Worm (Caenorhabditis elegans): ENCODE results near the gene clec-61.
"Not testable (repeated sequence)": the region's sequence is repeated elsewhere in the genome, so short reads cannot be mapped to it uniquely, and the experiment has no call there.

Gene clec-61

ce11 chrII:10493034-10493433 lies 2.7 kb upstream of the clec-61 start, which contains the start of gene ZK666.8:
Gene ZK666.8 (minus strand): TSS chrII:10493134.
- not testable (repeated sequence) for TF ChIP-seq ztf-11, nhr-21, mbf-1 (tag; optimal IDR thresholded peaks at IDR 0.05)

ce11 chrII:10486738-10487137 lies 3.6 kb downstream of the clec-61 start, which contains the start of gene ZK666.15:
Gene ZK666.15 (plus strand): TSS chrII:10487038.
- TF ChIP-seq ama-1 (optimal IDR thresholded peaks at IDR 0.05) = no peak
- no peak for TF ChIP-seq skn-1 (tag; optimal IDR thresholded peaks at IDR 0.05)

ce11 chrII:10485640-10486039 lies 4.7 kb downstream of the clec-61 start:
- TF ChIP-seq mdl-1 (tag; optimal IDR thresholded peaks at IDR 0.05) (no peak), elt-1 (tag; optimal IDR thresholded peaks at IDR 0.05) (no peak), fos-1 (tag; optimal IDR thresholded peaks at IDR 0.05) (peak; percentile 55)

DNA sequence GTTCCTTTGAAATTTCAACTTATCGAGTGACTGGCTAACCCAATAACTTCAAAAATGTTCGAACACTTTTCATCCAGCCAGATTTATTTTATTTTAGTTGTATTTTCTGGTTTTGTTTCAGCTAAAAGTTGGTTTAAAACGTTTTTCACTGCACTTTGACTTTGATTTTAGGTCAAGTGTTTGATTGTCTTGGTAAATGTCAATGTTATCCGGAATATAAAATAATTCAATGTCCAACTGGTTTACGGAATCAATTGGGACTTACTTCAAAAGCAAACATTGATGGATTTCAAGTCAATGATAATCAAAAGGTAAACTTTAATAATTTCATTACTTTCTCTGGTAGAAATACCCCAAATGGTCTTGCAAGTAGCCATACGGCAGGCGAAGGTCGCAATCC lies 6.5 kb downstream of the clec-61 start:
- TF ChIP-seq F13H6.1 (tag; optimal IDR thresholded peaks at IDR 0.05) (no peak), gmeb-1 (tag; optimal IDR thresholded peaks at IDR 0.05) (no peak), skn-1 (tag; optimal IDR thresholded peaks at IDR 0.05) (no peak), ztf-1 (GFP tag; conservative IDR thresholded peaks at IDR 0.05) (no peak), ztf-4 (tag; optimal IDR thresholded peaks at IDR 0.05) (no peak), nhr-129 (tag; optimal IDR thresholded peaks at IDR 0.05) (no peak), ceh-16 (tag; optimal IDR thresholded peaks at IDR 0.05) (no peak), lin-11 (tag; optimal IDR thresholded peaks at IDR 0.05) (no peak), ZK546.5 (tag; optimal IDR thresholded peaks at IDR 0.05) (no peak), nhr-10 (tag; optimal IDR thresholded peaks at IDR 0.05) (no peak), C34F6.9 (tag; optimal IDR thresholded peaks at IDR 0.05) (no peak), Y55F3AM.14 (GFP tag; optimal IDR thresholded peaks at IDR 0.05) (no peak), R02D3.7 (tag; optimal IDR thresholded peaks at IDR 0.05) (no peak), mab-5 (tag; optimal IDR thresholded peaks at IDR 0.05) (no peak), peb-1 (tag; optimal IDR thresholded peaks at IDR 0.05) (no peak), nhr-21 (tag; optimal IDR thresholded peaks at IDR 0.05) (no peak), sma-9 (GFP tag; optimal IDR thresholded peaks at IDR 0.05) (no peak), sma-9 (tag; optimal IDR thresholded peaks at IDR 0.05) (no peak), nhr-77 (tag; optimal IDR thresholded peaks at IDR 0.05) (no peak)

- no peak for TF ChIP-seq ztf-1 (GFP tag; conservative IDR thresholded peaks at IDR 0.05)
- peak; percentile 24 for TF ChIP-seq fos-1 (tag; optimal IDR thresholded peaks at IDR 0.05)
Observed at ce11 chrII:10482899-10483298, 7.4 kb downstream of the clec-61 start.

DNA sequence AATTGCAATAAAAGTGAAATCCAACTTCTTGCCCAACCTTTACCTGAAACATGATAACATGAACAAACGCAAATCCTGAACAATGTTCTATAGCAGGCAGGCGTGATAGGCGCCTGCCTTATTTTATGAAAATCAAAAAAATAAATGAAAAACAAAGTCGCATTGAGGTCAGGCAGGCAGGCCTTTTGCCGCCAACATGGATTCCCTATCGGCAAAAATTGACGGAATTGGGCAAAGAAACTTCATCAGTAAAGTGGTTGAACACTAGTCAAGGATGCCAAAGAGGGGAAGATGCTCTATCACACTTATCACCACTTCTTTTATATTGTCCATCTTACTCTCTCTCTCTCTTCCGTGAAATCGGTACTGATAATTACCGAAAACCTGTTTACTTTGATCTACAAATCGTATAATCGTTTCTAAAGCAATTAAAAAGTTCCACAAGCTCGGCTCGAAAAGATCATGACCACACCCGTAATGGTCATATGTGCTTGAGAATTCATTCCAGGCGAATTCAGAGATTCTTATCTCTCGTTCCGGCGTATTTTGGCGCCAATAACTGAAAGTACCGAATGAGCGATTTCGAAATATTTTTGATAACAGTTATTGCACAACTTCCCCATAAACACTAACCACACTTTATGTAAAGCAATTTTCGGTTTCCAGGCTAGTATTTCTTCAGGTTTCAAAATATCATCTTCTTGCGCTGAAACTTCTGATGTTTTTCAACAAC lies 8.3 kb downstream of the clec-61 start, which contains the start of the genes clec-60 and ZK666.11:
Gene clec-60, minus strand, starts transcription at position 51 of the 733 bp plus-strand sequence.
Gene ZK666.11, plus strand, starts transcription at position 699 of the 733 bp plus-strand sequence.
- TF ChIP-seq fos-1 (tag; optimal IDR thresholded peaks at IDR 0.05) = peak; percentile 28
- no peak for TF ChIP-seq lin-11 (tag; optimal IDR thresholded peaks at IDR 0.05)

DNA sequence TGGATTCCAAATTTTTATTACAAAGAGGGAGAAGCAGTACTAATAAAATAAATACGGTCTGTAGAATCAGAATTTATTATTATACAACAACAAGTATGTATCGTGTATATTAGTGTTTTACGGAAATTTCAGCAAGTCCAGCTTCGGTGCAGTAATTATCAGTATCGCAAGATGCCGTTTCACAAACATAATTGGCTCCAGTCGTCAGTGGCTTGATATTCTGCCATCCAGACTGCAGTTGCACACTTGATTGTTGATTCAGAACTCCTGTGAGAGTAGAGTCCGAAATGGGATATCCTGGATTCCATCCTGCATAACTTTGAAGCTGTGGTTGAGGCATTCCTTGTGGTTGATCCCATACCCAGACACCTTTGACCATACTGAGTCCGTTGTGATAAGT lies 10.3 kb downstream of the clec-61 start:
- no peak for TF ChIP-seq skn-1 (tag; optimal IDR thresholded peaks at IDR 0.05)
- no peak for TF ChIP-seq peb-1 (tag; optimal IDR thresholded peaks at IDR 0.05)
- TF ChIP-seq Y55F3AM.14 (GFP tag; optimal IDR thresholded peaks at IDR 0.05) = no peak
- TF ChIP-seq nhr-12 (tag; optimal IDR thresholded peaks at IDR 0.05) = no peak
- no peak for TF ChIP-seq ztf-11 (tag; optimal IDR thresholded peaks at IDR 0.05)
- no peak for TF ChIP-seq unc-39 (tag; optimal IDR thresholded peaks at IDR 0.05)
- no peak for TF ChIP-seq ama-1 (optimal IDR thresholded peaks at IDR 0.05)
- no peak for TF ChIP-seq ceh-82 (tag; optimal IDR thresholded peaks at IDR 0.05)
- TF ChIP-seq lin-11 (tag; optimal IDR thresholded peaks at IDR 0.05) = no peak
- no peak for TF ChIP-seq lin-39 (tag; optimal IDR thresholded peaks at IDR 0.05)
- no peak for TF ChIP-seq nhr-129 (tag; optimal IDR thresholded peaks at IDR 0.05)
